Fruit fly (Drosophila melanogaster) whole organism: Measurements from ENCODE around the gene Tim17a1.

Experiments
- CG8478 ChIP-seq: fragments of >200 bp; optimal IDR thresholded peaks from 2 replicates; lab custom pipeline; 2018; ENCODE audit warnings: inconsistent platforms
- Dll ChIP-seq: fragments of >200 bp; optimal IDR thresholded peaks from 2 replicates; lab custom pipeline; 2017
- EcR ChIP-seq, 2 experiments: fragments of >200 bp; optimal IDR thresholded peaks; 2 replicates each; lab custom pipeline; 2017; ENCODE audit warnings: missing biosample characterization in 2 of 2, missing genetic modification characterization in 2 of 2, missing genetic modification reagents in 2 of 2
- pan ChIP-seq: fragments of >200 bp; optimal IDR thresholded peaks from 2 replicates; lab custom pipeline; 2017
- psq ChIP-seq: fragments of >200 bp; optimal IDR thresholded peaks from 2 replicates; lab custom pipeline; 2017
- usp ChIP-seq: fragments of >200 bp; optimal IDR thresholded peaks from 2 replicates; lab custom pipeline; 2017; ENCODE audit warnings: missing biosample characterization, missing genetic modification characterization, mixed read lengths

Gene Tim17a1

DNA sequence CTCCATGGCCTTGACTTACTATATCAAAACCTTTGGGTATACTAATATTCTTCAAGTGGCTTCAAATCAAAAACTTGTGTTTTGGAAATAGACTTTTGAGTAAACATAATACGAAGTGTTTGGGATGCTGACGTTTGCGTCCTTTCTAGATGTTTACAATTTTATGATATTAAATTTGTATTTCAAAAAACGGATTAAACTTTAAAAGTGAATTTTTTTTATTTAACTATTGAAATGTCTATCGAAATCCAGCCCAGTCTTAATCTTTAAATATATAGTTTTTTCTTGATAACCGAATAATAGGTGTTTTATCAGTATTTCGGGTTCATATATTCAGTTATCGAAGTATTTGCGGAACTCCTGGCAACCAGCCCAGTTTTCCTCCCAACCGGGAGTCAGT, at the start of gene Tim17a1:
Gene Tim17a1 (minus strand): TSS at position 101 of the 400 bp plus-strand sequence.
- TF ChIP-seq EcR (GFP tag; optimal IDR thresholded peaks at IDR 0.05; lab: Kevin White, UChicago), result no peak
- no peak for TF ChIP-seq Dll
- no peak for TF ChIP-seq usp (GFP tag; lab: Kevin White, UChicago)
- TF ChIP-seq psq (lab: Kevin White, UChicago), result no peak
- TF ChIP-seq pan (lab: Kevin White, UChicago), result no peak
- TF ChIP-seq CG8478 (lab: Kevin White, UChicago), result no peak

DNA sequence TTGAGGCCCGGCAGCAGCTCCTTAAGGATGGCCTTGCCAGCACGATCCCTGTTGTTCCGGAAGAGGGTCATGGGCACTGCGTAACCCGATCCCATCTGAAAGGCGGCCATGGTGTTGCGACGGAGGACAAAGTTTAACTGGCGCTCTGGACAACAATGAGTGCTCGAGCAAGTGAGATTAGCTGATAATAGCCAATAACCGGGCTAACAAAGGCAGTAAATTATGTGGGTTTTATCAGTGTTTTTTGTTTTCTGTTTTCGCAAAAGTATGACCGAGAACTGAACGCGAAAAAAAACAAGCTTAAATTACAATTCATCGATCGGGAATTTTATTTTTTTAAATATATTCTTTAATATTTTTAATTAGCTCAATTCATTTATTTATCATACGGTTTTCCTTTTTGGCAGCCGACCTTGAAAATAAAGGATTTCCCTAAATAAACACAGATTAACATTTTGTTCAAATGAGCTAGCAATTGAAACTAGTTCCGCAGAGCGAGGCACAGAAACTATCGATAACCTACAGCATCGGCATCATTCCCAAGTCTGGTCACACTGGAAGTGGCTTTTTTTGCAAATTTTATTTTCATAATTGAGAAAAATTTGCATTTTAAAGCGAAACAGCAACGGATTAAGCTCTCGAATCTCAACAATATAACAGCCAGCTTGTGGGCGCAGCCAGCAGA, 48.9 kb upstream of the Tim17a1 start, which contains the start of the genes Dip-C and pps:
Gene Dip-C (minus strand): TSS at position 486 of the 685 bp plus-strand sequence.
Gene pps (plus strand): TSS at position 555 of the 685 bp plus-strand sequence.
- no peak for TF ChIP-seq psq (lab: Kevin White, UChicago)
- TF ChIP-seq usp (GFP tag; lab: Kevin White, UChicago), result no peak
- no peak for TF ChIP-seq Dll
- TF ChIP-seq pan (lab: Kevin White, UChicago), result no peak

- TF ChIP-seq psq (lab: Kevin White, UChicago), result no peak
- TF ChIP-seq Dll, result no peak
- no peak for TF ChIP-seq pan (lab: Kevin White, UChicago)
- TF ChIP-seq EcR (GFP tag; optimal IDR thresholded peaks at IDR 0.05; lab: Kevin White, UChicago), result no peak
- TF ChIP-seq CG8478 (lab: Kevin White, UChicago), result no peak
- no peak for TF ChIP-seq usp (GFP tag; lab: Kevin White, UChicago)
Measured at dm6 chr3R:12411449-12411848, 47.0 kb upstream of the Tim17a1 start.

DNA sequence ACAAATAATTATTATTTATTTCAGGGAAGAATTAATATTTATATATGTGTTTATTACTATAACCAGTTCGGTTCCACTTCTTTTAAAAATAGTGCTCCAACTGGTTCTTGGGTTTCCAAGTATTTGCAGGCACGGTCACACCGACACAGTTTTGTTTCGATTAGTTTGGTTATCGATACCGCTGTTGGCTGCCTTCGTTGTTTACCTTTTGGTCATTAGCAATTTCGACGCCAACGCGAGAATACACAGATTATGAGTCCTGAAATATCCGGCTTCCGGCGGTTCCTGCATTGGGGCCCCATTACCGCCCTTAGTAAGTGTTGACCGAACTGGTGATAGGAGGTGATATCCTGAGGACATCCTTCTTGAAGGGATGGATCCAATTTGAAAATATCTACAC, 43.7 kb upstream of the Tim17a1 start, which contains the start of gene CG5196:
Gene CG5196 (plus strand): TSS at position 157 of the 400 bp plus-strand sequence.
- no peak for TF ChIP-seq psq (lab: Kevin White, UChicago)
- TF ChIP-seq Dll, result no peak
- no peak for TF ChIP-seq EcR (GFP tag; optimal IDR thresholded peaks at IDR 0.05; lab: Kevin White, UChicago)
- TF ChIP-seq pan (lab: Kevin White, UChicago), result no peak
- no peak for TF ChIP-seq CG8478 (lab: Kevin White, UChicago)
- no peak for TF ChIP-seq usp (GFP tag; lab: Kevin White, UChicago)

DNA sequence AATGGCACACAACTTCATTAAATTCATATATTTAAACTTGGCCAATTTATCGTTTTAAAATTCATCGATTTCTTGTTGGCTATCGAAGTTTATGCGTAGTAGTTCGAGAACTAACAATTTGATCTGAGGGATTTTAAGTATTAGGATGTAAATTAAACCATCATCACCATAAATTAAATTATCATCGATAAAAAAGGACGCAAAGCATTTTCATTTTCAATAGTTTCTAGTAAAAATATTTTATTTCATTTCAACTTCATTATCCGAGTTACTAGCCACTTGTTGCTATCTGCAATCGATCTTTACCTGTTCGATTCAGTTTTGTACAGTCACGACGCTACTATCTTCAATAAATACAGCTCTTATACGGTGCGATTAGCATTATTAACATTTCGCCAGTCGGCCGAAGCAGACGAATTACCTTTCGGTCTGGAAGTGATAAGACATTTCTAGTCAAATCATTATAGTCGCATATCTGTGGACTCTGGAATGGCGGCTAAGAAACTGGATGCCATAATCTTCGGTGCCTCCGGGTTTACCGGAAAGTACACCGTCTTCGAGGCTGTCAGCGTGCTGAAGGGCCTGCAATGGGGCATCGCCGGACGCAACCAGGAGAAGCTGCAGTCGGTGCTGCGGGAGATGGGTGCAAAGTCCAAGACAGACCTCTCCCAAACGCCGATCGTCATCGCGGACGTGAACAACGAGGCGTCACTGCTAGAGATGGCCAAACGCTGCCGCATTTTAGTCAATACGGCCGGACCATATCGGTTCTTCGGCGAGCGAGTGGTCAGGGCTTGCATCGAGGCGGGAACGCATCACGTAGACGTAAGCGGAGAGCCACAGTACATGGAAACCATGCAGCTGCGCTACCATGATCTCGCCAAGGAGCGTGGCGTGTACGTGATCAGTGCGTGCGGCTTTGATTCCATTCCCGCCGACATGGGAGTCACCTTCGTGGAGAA, 42.0 kb upstream of the Tim17a1 start, which contains the start of gene CG5167:
Gene CG5167 (plus strand): TSS at position 298 of the 962 bp plus-strand sequence.
- TF ChIP-seq pan (lab: Kevin White, UChicago) (no peak), CG8478 (lab: Kevin White, UChicago) (no peak), psq (lab: Kevin White, UChicago) (no peak), usp (GFP tag; lab: Kevin White, UChicago) (no peak), Dll (no peak), EcR (GFP tag; optimal IDR thresholded peaks at IDR 0.05; lab: Kevin White, UChicago) (no peak)

- TF ChIP-seq psq (lab: Kevin White, UChicago) (no peak), usp (GFP tag; lab: Kevin White, UChicago) (no peak), EcR (GFP tag; optimal IDR thresholded peaks at IDR 0.05; lab: Kevin White, UChicago) (no peak), Dll (no peak), CG8478 (lab: Kevin White, UChicago) (no peak), pan (lab: Kevin White, UChicago) (no peak)
Measured at dm6 chr3R:12405928-12406234, 41.4 kb upstream of the Tim17a1 start, which contains the start of gene Cyp9f2. Gene Cyp9f2, minus strand, starts transcription at chr3R:12406028.

DNA sequence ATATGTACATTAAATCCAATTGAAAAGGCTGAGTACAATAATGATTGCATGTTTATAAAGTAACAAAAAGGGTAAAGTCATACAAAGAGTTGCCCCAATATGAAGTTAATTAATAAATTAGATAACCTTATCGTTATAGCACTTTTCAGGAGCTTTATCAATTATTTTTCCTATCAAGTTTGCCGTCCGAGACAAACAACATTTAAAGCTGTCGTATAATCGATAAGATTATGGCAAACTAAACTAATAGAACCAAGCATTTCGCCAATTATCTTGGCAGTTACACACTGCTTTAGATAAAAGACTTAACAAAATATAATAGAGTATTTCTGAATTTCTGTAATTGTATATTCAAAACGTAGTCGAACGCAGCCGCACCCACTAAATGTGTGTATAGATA, 40.7 kb upstream of the Tim17a1 start:
- TF ChIP-seq usp (GFP tag; lab: Kevin White, UChicago) (no peak), pan (lab: Kevin White, UChicago) (no peak), psq (lab: Kevin White, UChicago) (no peak)

DNA sequence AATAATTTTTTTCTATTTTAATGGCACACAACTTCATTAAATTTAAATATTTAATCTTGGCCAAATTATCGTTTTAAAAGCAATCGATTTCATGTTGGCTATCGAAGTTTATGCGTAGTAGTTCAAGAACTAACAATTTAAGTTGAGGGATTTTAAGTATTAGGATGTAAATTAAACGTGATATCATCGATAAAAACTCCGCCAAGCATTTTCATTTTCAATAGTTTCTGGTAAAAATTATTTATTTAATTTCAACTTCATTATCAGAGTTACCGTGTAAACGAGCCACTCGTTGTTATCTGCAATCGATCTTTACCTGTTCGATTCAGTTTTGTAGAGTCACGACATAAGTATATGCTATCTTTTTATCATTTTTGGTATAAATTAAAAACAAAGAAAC, 38.5 kb upstream of the Tim17a1 start:
- TF ChIP-seq psq (lab: Kevin White, UChicago) (no peak), pan (lab: Kevin White, UChicago) (no peak), CG8478 (lab: Kevin White, UChicago) (no peak), usp (GFP tag; lab: Kevin White, UChicago) (no peak)

- TF ChIP-seq CG8478 (lab: Kevin White, UChicago) (no peak), psq (lab: Kevin White, UChicago) (no peak), usp (GFP tag; lab: Kevin White, UChicago) (no peak)
Measured at dm6 chr3R:12401672-12402296, 37.3 kb upstream of the Tim17a1 start, which contains the start of gene DNAlig3. Gene DNAlig3, minus strand, starts transcription at chr3R:12401839.

DNA sequence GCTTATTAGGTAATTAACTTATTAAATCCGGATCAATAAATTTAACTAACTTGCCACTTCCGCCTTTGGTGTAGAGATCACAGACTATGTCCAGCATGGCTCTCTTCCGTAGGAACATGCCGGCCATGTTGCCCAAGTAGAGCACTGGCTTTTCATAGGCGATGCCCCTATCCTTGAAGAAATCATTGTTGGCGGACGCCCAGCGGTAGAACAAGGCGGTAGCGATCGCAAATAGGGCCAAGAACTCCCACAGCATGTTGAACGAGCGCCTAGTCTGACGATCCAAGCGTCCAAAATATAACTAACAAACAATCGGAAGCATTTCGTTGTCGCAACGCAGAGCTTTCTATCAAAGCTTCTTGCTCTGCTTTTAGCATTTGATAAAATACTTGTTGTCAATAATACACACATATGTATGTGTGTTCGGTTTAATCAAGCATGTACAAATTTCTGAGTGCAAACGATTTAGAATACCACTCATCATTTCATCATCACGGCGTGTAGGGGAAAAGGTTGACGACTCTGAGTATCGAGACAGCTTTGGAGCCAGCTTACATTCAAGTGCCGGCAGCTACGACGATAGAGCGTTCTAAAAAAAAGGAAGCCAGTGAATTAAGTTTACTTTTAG, 34.3 kb upstream of the Tim17a1 start, which contains the start of gene Cyp9f3:
Gene Cyp9f3 (minus strand): TSS at position 310 of the 628 bp plus-strand sequence.
- no peak for TF ChIP-seq psq (lab: Kevin White, UChicago)
- TF ChIP-seq pan (lab: Kevin White, UChicago), result no peak
- no peak for TF ChIP-seq Dll
- TF ChIP-seq usp (GFP tag; lab: Kevin White, UChicago), result no peak
- no peak for TF ChIP-seq CG8478 (lab: Kevin White, UChicago)
- no peak for TF ChIP-seq EcR (GFP tag; optimal IDR thresholded peaks at IDR 0.05; lab: Kevin White, UChicago)
